Fruit fly (Drosophila melanogaster): ENCODE data around the gene sturkopf.

sturkopf gene

dm6 chr3L:1335989-1336961 is 23.1 kb upstream of the sturkopf start (continued):
- TF ChIP-seq CG8944 (GFP tag; optimal IDR thresholded peaks at IDR 0.05) (no peak), fd3F (GFP tag; optimal IDR thresholded peaks at IDR 0.05) (no peak), CG10147 (GFP tag; optimal IDR thresholded peaks at IDR 0.05) (no peak), Sry-δ (GFP tag; optimal IDR thresholded peaks at IDR 0.05) (no peak), mirr (GFP tag; optimal IDR thresholded peaks at IDR 0.05) (peak; percentile 74), ewg (GFP tag; optimal IDR thresholded peaks at IDR 0.05) (no peak), CG12744 (GFP tag; optimal IDR thresholded peaks at IDR 0.05) (no peak), CG2678 (tag; optimal IDR thresholded peaks at IDR 0.05) (no peak), sna (GFP tag; IDR thresholded peaks at IDR 0.05; ENCODE audit: partially characterized antibody) (no peak), zf30C (GFP tag; optimal IDR thresholded peaks at IDR 0.05) (no peak), CG15601 (tag; optimal IDR thresholded peaks at IDR 0.05) (no peak), NfI (GFP tag; optimal IDR thresholded peaks at IDR 0.05) (no peak), Hmx (GFP tag; optimal IDR thresholded peaks at IDR 0.05) (no peak), CG1647 (GFP tag; optimal IDR thresholded peaks at IDR 0.05) (no peak), grn (GFP tag; optimal IDR thresholded peaks at IDR 0.05) (peak; percentile 93), NFAT (GFP tag; IDR thresholded peaks at IDR 0.05) (no peak), CG13296 (GFP tag; optimal IDR thresholded peaks at IDR 0.05) (no peak), Pdp1 (GFP tag; optimal IDR thresholded peaks at IDR 0.05) (peak in 1 of 2 experiments; percentile 62), ap (GFP tag; IDR thresholded peaks at IDR 0.05) (no peak), E2f1 (GFP tag; IDR thresholded peaks at IDR 0.05) (no peak), CHES-1-like (GFP tag; optimal IDR thresholded peaks at IDR 0.05) (no peak), slp2 (GFP tag; optimal IDR thresholded peaks at IDR 0.05) (no peak), CG3847 (GFP tag; IDR thresholded peaks at IDR 0.05) (no peak), CG1233 (GFP tag; optimal IDR thresholded peaks at IDR 0.05) (no peak), Dfd (GFP tag; optimal IDR thresholded peaks at IDR 0.05) (no peak), bbx (GFP tag; IDR thresholded peaks at IDR 0.05; ENCODE audit: partially characterized antibody) (no peak), az2 (GFP tag; optimal IDR thresholded peaks at IDR 0.05) (no peak), chm (GFP tag; IDR thresholded peaks at IDR 0.05) (no peak), Lim3 (GFP tag; IDR thresholded peaks at IDR 0.05) (no peak), Nf-YC (tag; optimal IDR thresholded peaks at IDR 0.05) (no peak), Gug (GFP tag; IDR thresholded peaks at IDR 0.05) (no peak), Abd-B (GFP tag; optimal IDR thresholded peaks at IDR 0.05) (no peak), Asciz (GFP tag; optimal IDR thresholded peaks at IDR 0.05) (no peak), CG7556 (GFP tag; optimal IDR thresholded peaks at IDR 0.05) (peak; percentile 7), HHEX (GFP tag; optimal IDR thresholded peaks at IDR 0.05) (no peak), MESR4 (GFP tag; optimal IDR thresholded peaks at IDR 0.05) (no peak), nau (GFP tag; optimal IDR thresholded peaks at IDR 0.05) (no peak), dmrt99B (tag; optimal IDR thresholded peaks at IDR 0.05) (no peak), HLH3B (GFP tag; IDR thresholded peaks at IDR 0.05) (0 out of 2 replicates have a peak, but pooled peaks have one; percentile 5), Mad (GFP tag; optimal IDR thresholded peaks at IDR 0.05) (no peak), CG5245 (GFP tag; optimal IDR thresholded peaks at IDR 0.05) (no peak), dimm (GFP tag; IDR thresholded peaks at IDR 0.05) (no peak), CG8290 (GFP tag; optimal IDR thresholded peaks at IDR 0.05) (no peak), CG8290 (tag; optimal IDR thresholded peaks at IDR 0.05) (no peak), sima (GFP tag; optimal IDR thresholded peaks at IDR 0.05) (no peak), nom (GFP tag; optimal IDR thresholded peaks at IDR 0.05) (no peak), CG30403 (GFP tag; optimal IDR thresholded peaks at IDR 0.05) (no peak), CG30020 (tag; optimal IDR thresholded peaks at IDR 0.05) (no peak), CG6654 (GFP tag; optimal IDR thresholded peaks at IDR 0.05) (no peak)

Measured in whole organism, embryonic.